Worm (Caenorhabditis elegans) whole organism, young adult: Measurements from ENCODE around the gene Y53G8AM.4.

Experiments used
- B0019.2 ChIP-seq: fragments of 200-800 bp; sonication (Bioruptor generic); conservative IDR thresholded peaks from 2 replicates; pipeline ENCODE4 v1.3.6; 2022; ENCODE audit warnings: missing genetic modification reagents, missing genetic modification characterization, missing compliant biosample characterization
- F22D6.2 ChIP-seq: sonication (generic microtip); optimal IDR thresholded peaks from 2 replicates; lab custom pipeline; 2016; ENCODE audit warnings: mild to moderate bottlenecking, missing genetic modification characterization, missing compliant biosample characterization
- F23B12.7 ChIP-seq: sonication (generic microtip); optimal IDR thresholded peaks from 2 replicates; lab custom pipeline; 2017; ENCODE audit warnings: missing genetic modification characterization, mild to moderate bottlenecking, missing compliant biosample characterization, antibody characterized with exemption, moderate library complexity; ENCODE audit not compliant: insufficient read depth
- F49E8.2 ChIP-seq: sonication (generic microtip); optimal IDR thresholded peaks from 3 replicates; lab custom pipeline; 2017; ENCODE audit warnings: missing genetic modification characterization, mild to moderate bottlenecking, missing compliant biosample characterization, antibody characterized with exemption, moderate library complexity; ENCODE audit not compliant: insufficient read depth
- F52B5.7 ChIP-seq: sonication (generic microtip); optimal IDR thresholded peaks from 2 replicates; lab custom pipeline; 2016; ENCODE audit warnings: mild to moderate bottlenecking, missing genetic modification characterization, missing compliant biosample characterization
- F55B11.4 ChIP-seq: sonication (generic microtip); optimal IDR thresholded peaks from 2 replicates; lab custom pipeline; 2016; ENCODE audit warnings: missing compliant biosample characterization, missing genetic modification characterization, borderline replicate concordance; ENCODE audit not compliant: insufficient read depth
- F57A8.1 ChIP-seq: fragments of 200-800 bp; sonication (Bioruptor generic); optimal IDR thresholded peaks from 2 replicates; lab custom pipeline; 2018; ENCODE audit warnings: mild to moderate bottlenecking, missing genetic modification characterization, moderate library complexity, missing compliant biosample characterization
- F57C9.4 ChIP-seq: sonication (generic microtip); optimal IDR thresholded peaks from 2 replicates; lab custom pipeline; 2017; ENCODE audit warnings: mild to moderate bottlenecking, missing genetic modification characterization, missing compliant biosample characterization
- K11D2.4 ChIP-seq: fragments of 200-800 bp; sonication (Bioruptor generic); IDR thresholded peaks from 2 replicates; pipeline ENCODE4 v1.3.6; 2022; ENCODE audit warnings: missing genetic modification reagents, missing genetic modification characterization, missing compliant biosample characterization
- T26A5.8 ChIP-seq: sonication (generic microtip); optimal IDR thresholded peaks from 2 replicates; lab custom pipeline; 2016; ENCODE audit warnings: missing genetic modification characterization, missing compliant biosample characterization
- aptf-2 ChIP-seq: fragments of 200-800 bp; sonication (Bioruptor generic); conservative IDR thresholded peaks from 2 replicates; pipeline ENCODE4 v1.3.6; 2022; ENCODE audit warnings: missing genetic modification reagents, missing genetic modification characterization, missing compliant biosample characterization
- athp-1 ChIP-seq: sonication (generic microtip); optimal IDR thresholded peaks from 2 replicates; lab custom pipeline; 2017; ENCODE audit warnings: mild to moderate bottlenecking, missing genetic modification characterization, missing compliant biosample characterization
- attf-3 ChIP-seq: fragments of 200-800 bp; sonication (Bioruptor generic); conservative IDR thresholded peaks from 2 replicates; pipeline ENCODE4 v1.3.6; 2022; ENCODE audit warnings: missing genetic modification reagents, missing genetic modification characterization, missing compliant biosample characterization
- bed-2 ChIP-seq: fragments of 200-800 bp; sonication (Bioruptor generic); IDR thresholded peaks from 2 replicates; pipeline ENCODE4 v1.3.6; 2022; ENCODE audit warnings: missing genetic modification reagents, missing genetic modification characterization, missing compliant biosample characterization
- ccch-3 ChIP-seq: fragments of 200-800 bp; sonication (Bioruptor generic); optimal IDR thresholded peaks from 2 replicates; lab custom pipeline; 2018; ENCODE audit warnings: mild to moderate bottlenecking, missing genetic modification characterization, missing compliant biosample characterization
- cebp-2 ChIP-seq: fragments of 200-800 bp; sonication (Bioruptor generic); IDR thresholded peaks from 2 replicates; pipeline ENCODE4 v1.3.6; 2022; ENCODE audit warnings: missing genetic modification characterization, missing compliant biosample characterization
- ceh-27 ChIP-seq: fragments of 200-800 bp; sonication (Bioruptor generic); optimal IDR thresholded peaks from 2 replicates; lab custom pipeline; 2018; ENCODE audit warnings: mild to moderate bottlenecking, missing genetic modification characterization, moderate library complexity, missing compliant biosample characterization
- ceh-40 ChIP-seq: fragments of 200-800 bp; sonication (Bioruptor generic); IDR thresholded peaks from 2 replicates; pipeline ENCODE4 v1.3.6; 2022; ENCODE audit warnings: missing genetic modification characterization, missing compliant biosample characterization
- ceh-79 ChIP-seq: sonication (generic microtip); optimal IDR thresholded peaks from 2 replicates; lab custom pipeline; 2017; ENCODE audit warnings: mild to moderate bottlenecking, missing genetic modification characterization, missing compliant biosample characterization
- die-1 ChIP-seq: sonication (generic microtip); optimal IDR thresholded peaks from 2 replicates; lab custom pipeline; 2016; ENCODE audit warnings: missing genotype, mild to moderate bottlenecking, missing genetic modification characterization, missing compliant biosample characterization
- dpl-1 ChIP-seq: fragments of 150-350 bp; optimal IDR thresholded peaks from 2 replicates; lab custom pipeline; 2014; ENCODE audit warnings: missing biosample characterization, missing genetic modification reagents, missing genetic modification characterization
- egrh-3 ChIP-seq: fragments of 200-800 bp; sonication (Bioruptor generic); IDR thresholded peaks from 2 replicates; pipeline ENCODE4 v1.3.6; 2022; ENCODE audit warnings: missing genetic modification reagents, missing genetic modification characterization, missing compliant biosample characterization
- fkh-3 ChIP-seq: sonication (generic microtip); optimal IDR thresholded peaks from 2 replicates; lab custom pipeline; 2016; ENCODE audit warnings: mild to moderate bottlenecking, missing genetic modification characterization, missing compliant biosample characterization
- hlh-26 ChIP-seq: fragments of 200-800 bp; sonication (Bioruptor generic); conservative IDR thresholded peaks from 2 replicates; pipeline ENCODE4 v1.3.6; 2022; ENCODE audit warnings: missing genetic modification reagents, missing genetic modification characterization, missing compliant biosample characterization
- hmg-1.2 ChIP-seq: fragments of 200-800 bp; sonication (Bioruptor generic); IDR thresholded peaks from 2 replicates; pipeline ENCODE4 v1.3.6; 2022; ENCODE audit warnings: missing genetic modification reagents, missing genetic modification characterization, missing compliant biosample characterization
- lag-1 ChIP-seq: fragments of 200-800 bp; sonication (Bioruptor generic); IDR thresholded peaks from 2 replicates; pipeline ENCODE4 v1.3.6; 2022; ENCODE audit warnings: missing genetic modification reagents, missing genetic modification characterization, missing compliant biosample characterization
- lin-26 ChIP-seq: fragments of 200-800 bp; sonication (Bioruptor generic); IDR thresholded peaks from 2 replicates; pipeline ENCODE4 v1.3.6; 2022; ENCODE audit warnings: missing genetic modification reagents, missing genetic modification characterization, missing compliant biosample characterization
- lin-35 ChIP-seq, 3 experiments: fragments of 150-350 bp in 2 of 3; sonication (generic microtip) in 1 of 3; optimal IDR thresholded peaks; 2 replicates each; lab custom pipeline; 2014 to 2018; ENCODE audit warnings: missing biosample characterization in 3 of 3, missing genetic modification characterization in 3 of 3, missing genetic modification reagents in 3 of 3
- lsy-27 ChIP-seq: sonication (generic microtip); optimal IDR thresholded peaks from 2 replicates; lab custom pipeline; 2017; ENCODE audit warnings: missing genetic modification characterization, mild to moderate bottlenecking, missing compliant biosample characterization, antibody characterized with exemption, missing genotype, borderline replicate concordance; ENCODE audit not compliant: insufficient read depth
- madf-6 ChIP-seq: fragments of 200-800 bp; sonication (Bioruptor generic); IDR thresholded peaks from 2 replicates; pipeline ENCODE4 v1.3.6; 2022; ENCODE audit warnings: missing genetic modification reagents, missing genetic modification characterization, missing compliant biosample characterization
- mes-4 ChIP-seq: sonication (generic microtip); optimal IDR thresholded peaks from 2 replicates; lab custom pipeline; 2016; ENCODE audit warnings: missing genotype, missing genetic modification characterization, missing compliant biosample characterization
- nfyb-1 ChIP-seq: fragments of 200-800 bp; sonication (Bioruptor generic); IDR thresholded peaks from 2 replicates; pipeline ENCODE4 v1.3.6; 2022; ENCODE audit warnings: missing genetic modification reagents, missing genetic modification characterization, missing compliant biosample characterization
- nhr-27 ChIP-seq: fragments of 200-800 bp; sonication (Bioruptor generic); optimal IDR thresholded peaks from 2 replicates; lab custom pipeline; 2018; ENCODE audit warnings: mild to moderate bottlenecking, missing genetic modification characterization, moderate library complexity, missing compliant biosample characterization
- nhr-80 ChIP-seq: sonication (generic microtip); optimal IDR thresholded peaks from 2 replicates; lab custom pipeline; 2016; ENCODE audit warnings: missing genetic modification characterization, missing compliant biosample characterization
- pha-4 ChIP-seq: fragments of 150-350 bp; sonication (generic microtip); optimal IDR thresholded peaks from 2 replicates; lab custom pipeline; 2014; ENCODE audit warnings: missing biosample characterization, missing genetic modification reagents, missing genetic modification characterization
- rcor-1 ChIP-seq: fragments of 200-800 bp; sonication (Bioruptor generic); IDR thresholded peaks from 2 replicates; pipeline ENCODE4 v1.3.6; 2022; ENCODE audit warnings: missing genetic modification reagents, missing genetic modification characterization, missing compliant biosample characterization
- rec-8 ChIP-seq, 2 experiments: sonication (generic microtip); optimal IDR thresholded peaks; 2 replicates each; lab custom pipeline; 2016; ENCODE audit warnings: mild to moderate bottlenecking in 2 of 2, missing genetic modification characterization in 2 of 2, missing genetic modification reagents in 2 of 2, missing genotype in 2 of 2, missing biosample characterization in 1 of 2, missing compliant biosample characterization in 1 of 2, moderate library complexity in 1 of 2
- snpc-1.1 ChIP-seq: sonication (generic microtip); optimal IDR thresholded peaks from 2 replicates; lab custom pipeline; 2017; ENCODE audit warnings: missing genetic modification characterization, mild to moderate bottlenecking, missing compliant biosample characterization, antibody characterized with exemption, moderate library complexity, missing genotype, missing genetic modification reagents; ENCODE audit not compliant: insufficient read depth
- snpc-1.3 ChIP-seq: sonication (generic microtip); optimal IDR thresholded peaks from 2 replicates; lab custom pipeline; 2017; ENCODE audit warnings: missing genetic modification characterization, mild to moderate bottlenecking, missing compliant biosample characterization, antibody characterized with exemption, moderate library complexity, missing genotype, missing genetic modification reagents; ENCODE audit not compliant: insufficient read depth
- tbp1 ChIP-seq: fragments of 200-800 bp; sonication (Bioruptor generic); optimal IDR thresholded peaks from 2 replicates; lab custom pipeline; 2018; ENCODE audit warnings: mild to moderate bottlenecking, missing genetic modification characterization, missing compliant biosample characterization
- tbx-9 ChIP-seq: sonication (generic microtip); optimal IDR thresholded peaks from 2 replicates; lab custom pipeline; 2016; ENCODE audit warnings: borderline replicate concordance, missing genetic modification characterization, inconsistent platforms, missing compliant biosample characterization
- zfh-2 ChIP-seq: fragments of 200-800 bp; sonication (Bioruptor generic); conservative IDR thresholded peaks from 2 replicates; pipeline ENCODE4 v1.3.6; 2022; ENCODE audit warnings: missing genetic modification reagents, missing genetic modification characterization, missing compliant biosample characterization
- zim-3 ChIP-seq: sonication (generic microtip); optimal IDR thresholded peaks from 2 replicates; lab custom pipeline; 2017; ENCODE audit warnings: mild to moderate bottlenecking, missing genetic modification characterization, moderate library complexity, missing compliant biosample characterization
- ztf-18 ChIP-seq: sonication (generic microtip); optimal IDR thresholded peaks from 2 replicates; lab custom pipeline; 2016; ENCODE audit warnings: missing genotype, mild to moderate bottlenecking, missing genetic modification characterization, missing compliant biosample characterization

Gene Y53G8AM.4

ce11 chrIII:3249038-3249420 is 6.4 kb downstream of the Y53G8AM.4 start (continued):
- peak; percentile 56 for TF ChIP-seq athp-1
- TF ChIP-seq zfh-2 (GFP tag; lab: Robert Waterston, UW) = no peak
- no peak for TF ChIP-seq egrh-3 (GFP tag; lab: Robert Waterston, UW)
- TF ChIP-seq ztf-18 (tag; lab: Kevin White, UChicago) = peak; percentile 73
- TF ChIP-seq snpc-1.1 (tag; lab: Kevin White, UChicago) = peak; percentile 40
- no peak for TF ChIP-seq lin-35 (GFP tag; optimal IDR thresholded peaks at IDR 0.05; lab: Kevin White, UChicago)
- TF ChIP-seq hmg-1.2 = peak; percentile 48
- peak; percentile 3 for TF ChIP-seq F23B12.7 (tag; lab: Kevin White, UChicago)
- peak; percentile 87 for TF ChIP-seq die-1 (tag; lab: Kevin White, UChicago)
- TF ChIP-seq hlh-26 (GFP tag; lab: Robert Waterston, UW) = no peak
- no peak for TF ChIP-seq tbx-9
- peak; percentile 93 for TF ChIP-seq tbp1 (GFP tag; lab: Kevin White, UChicago)
- TF ChIP-seq F57A8.1 (GFP tag; lab: Kevin White, UChicago) = no peak
- peak; percentile 45 for TF ChIP-seq F52B5.7 (tag; lab: Kevin White, UChicago)
- TF ChIP-seq aptf-2 (GFP tag; lab: Robert Waterston, UW) = no peak
- TF ChIP-seq K11D2.4 = no peak
- TF ChIP-seq T26A5.8 (tag; lab: Kevin White, UChicago) = peak; percentile 7
- TF ChIP-seq F57C9.4 (tag; lab: Kevin White, UChicago) = peak; percentile 28
- TF ChIP-seq cebp-2 = peak; percentile 90
- no peak for TF ChIP-seq nhr-27 (tag; lab: Kevin White, UChicago)
- TF ChIP-seq mes-4 (tag; lab: Kevin White, UChicago) = peak; percentile 58
- peak; percentile 58 for TF ChIP-seq snpc-1.3 (tag; lab: Kevin White, UChicago)
- TF ChIP-seq madf-6 = peak; percentile 64
- TF ChIP-seq lsy-27 (tag; lab: Kevin White, UChicago) = no peak
- TF ChIP-seq ccch-3 = no peak
- TF ChIP-seq ceh-79 (tag; lab: Kevin White, UChicago) = peak; percentile 26
- peak; percentile 73 for TF ChIP-seq zim-3
- no peak for TF ChIP-seq dpl-1 (GFP tag; lab: Kevin White, UChicago)
- TF ChIP-seq rec-8 (tag; optimal IDR thresholded peaks at IDR 0.05; lab: Kevin White, UChicago) = peak; percentile 56 to 86
- TF ChIP-seq F55B11.4 (tag; lab: Kevin White, UChicago) = no peak
- TF ChIP-seq attf-3 (GFP tag; lab: Robert Waterston, UW) = no peak
- TF ChIP-seq nfyb-1 (GFP tag; lab: Robert Waterston, UW) = peak; percentile 80
- TF ChIP-seq ceh-40 (GFP tag; lab: Robert Waterston, UW) = no peak
- no peak for TF ChIP-seq B0019.2 (GFP tag; lab: Robert Waterston, UW)
- TF ChIP-seq rcor-1 (GFP tag; lab: Robert Waterston, UW) = no peak
- no peak for TF ChIP-seq fkh-3 (tag; lab: Kevin White, UChicago)
- no peak for TF ChIP-seq pha-4 (tag; lab: Kevin White, UChicago)
- peak; percentile 91; the same call in 1 of the 2 replicates for TF ChIP-seq lin-26
- peak; percentile 38 for TF ChIP-seq F22D6.2 (tag; lab: Kevin White, UChicago)
- TF ChIP-seq bed-2 (GFP tag; lab: Robert Waterston, UW) = no peak
- peak; percentile 24 for TF ChIP-seq F49E8.2 (tag; lab: Kevin White, UChicago)
- TF ChIP-seq ceh-27 (GFP tag; lab: Kevin White, UChicago) = no peak
- no peak for TF ChIP-seq nhr-80 (tag; lab: Kevin White, UChicago)
- TF ChIP-seq lag-1 (GFP tag; lab: Robert Waterston, UW) = no peak
